Worm (Caenorhabditis elegans) whole organism, L1 larva: Measurements from ENCODE around the gene Y81B9A.3.

ENCODE experiments used
- F16B12.6 ChIP-seq: fragments of 150-350 bp; optimal IDR thresholded peaks from 2 replicates; lab custom pipeline; 2014; ENCODE audit warnings: missing biosample characterization, missing genetic modification characterization
- Y116A8C.19 ChIP-seq: sonication (generic microtip); optimal IDR thresholded peaks from 2 replicates; lab custom pipeline; 2016; ENCODE audit warnings: missing compliant biosample characterization, missing genetic modification characterization, borderline replicate concordance
- aha-1 ChIP-seq: fragments of 150-350 bp; optimal IDR thresholded peaks from 2 replicates; lab custom pipeline; 2014; ENCODE audit warnings: missing biosample characterization, missing genetic modification characterization
- ama-1 ChIP-seq: fragments of 150-350 bp; optimal IDR thresholded peaks from 2 replicates; lab custom pipeline; 2014
- ceh-88 ChIP-seq: fragments of 200-800 bp; sonication (Bioruptor generic); IDR thresholded peaks from 2 replicates; pipeline ENCODE4 v1.3.6; 2022; ENCODE audit warnings: missing genetic modification characterization, missing compliant biosample characterization
- ces-1 ChIP-seq: fragments of 150-350 bp; optimal IDR thresholded peaks from 2 replicates; lab custom pipeline; 2014; ENCODE audit warnings: missing biosample characterization, missing genetic modification reagents, missing genetic modification characterization
- dpl-1 ChIP-seq, 3 experiments: fragments of 150-350 bp in 2 of 3; sonication (generic microtip) in 1 of 3; optimal IDR thresholded peaks; 2 replicates each; lab custom pipeline; 2014 to 2017; ENCODE audit warnings: missing biosample characterization in 3 of 3, missing genetic modification characterization in 3 of 3, missing genetic modification reagents in 3 of 3
- dsc-1 ChIP-seq: sonication (generic microtip); optimal IDR thresholded peaks from 2 replicates; lab custom pipeline; 2016; ENCODE audit warnings: mild to moderate bottlenecking, missing genetic modification characterization, missing compliant biosample characterization
- efl-1 ChIP-seq, 4 experiments: fragments of 150-350 bp; optimal IDR thresholded peaks in 3 of 4; peaks in 1 of 4; 1 replicate in 1 of 4; 2 replicates in 3 of 4; lab custom pipeline; 2014; ENCODE audit warnings: missing biosample characterization in 2 of 4, missing genetic modification characterization in 2 of 4, missing genetic modification reagents in 2 of 4
- efl-3 ChIP-seq: fragments of 200-800 bp; sonication (Bioruptor generic); optimal IDR thresholded peaks from 2 replicates; lab custom pipeline; 2018; ENCODE audit warnings: mild to moderate bottlenecking, missing genetic modification characterization, missing compliant biosample characterization
- egl-13 ChIP-seq: sonication (generic microtip); optimal IDR thresholded peaks from 2 replicates; lab custom pipeline; 2016; ENCODE audit warnings: missing genotype, missing genetic modification reagents, missing genetic modification characterization, missing compliant biosample characterization
- egl-27 ChIP-seq, 2 experiments: fragments of 150-350 bp in 1 of 2; sonication (generic microtip); optimal IDR thresholded peaks; 3 replicates each; lab custom pipeline; 2017 to 2018; ENCODE audit warnings: missing biosample characterization in 2 of 2, missing genetic modification characterization in 2 of 2, missing genetic modification reagents in 2 of 2
- elt-2 ChIP-seq: sonication (generic microtip); optimal IDR thresholded peaks from 2 replicates; lab custom pipeline; 2016; ENCODE audit warnings: missing genetic modification characterization, mild to moderate bottlenecking, inconsistent platforms, missing compliant biosample characterization, missing genetic modification reagents
- fkh-10 ChIP-seq: sonication (generic microtip); optimal IDR thresholded peaks from 2 replicates; lab custom pipeline; 2017; ENCODE audit warnings: missing biosample characterization, missing genetic modification reagents, missing genetic modification characterization
- fkh-4 ChIP-seq: sonication (generic microtip); optimal IDR thresholded peaks from 2 replicates; lab custom pipeline; 2016; ENCODE audit warnings: missing compliant biosample characterization, missing genetic modification characterization, borderline replicate concordance
- hlh-17 ChIP-seq: fragments of 200-800 bp; sonication (Bioruptor generic); optimal IDR thresholded peaks from 2 replicates; lab custom pipeline; 2018; ENCODE audit warnings: missing genetic modification characterization, mild to moderate bottlenecking, missing compliant biosample characterization, moderate library complexity, borderline replicate concordance
- hlh-4 ChIP-seq: sonication (generic microtip); optimal IDR thresholded peaks from 2 replicates; lab custom pipeline; 2016; ENCODE audit warnings: mild to moderate bottlenecking, missing genetic modification characterization, missing compliant biosample characterization
- isw-1 ChIP-seq: fragments of 200-800 bp; sonication (Bioruptor generic); IDR thresholded peaks from 2 replicates; pipeline ENCODE4 v1.3.6; 2022; ENCODE audit warnings: missing genetic modification characterization, missing compliant biosample characterization
- lin-14 ChIP-seq: fragments of 200-800 bp; sonication (Bioruptor generic); optimal IDR thresholded peaks from 2 replicates; lab custom pipeline; 2018; ENCODE audit warnings: mild to moderate bottlenecking, missing genetic modification characterization, moderate library complexity, missing compliant biosample characterization
- lin-39 ChIP-seq: fragments of 150-350 bp; optimal IDR thresholded peaks from 2 replicates; lab custom pipeline; 2014; ENCODE audit warnings: missing biosample characterization, missing genetic modification reagents, missing genetic modification characterization
- lir-3 ChIP-seq: sonication (generic microtip); optimal IDR thresholded peaks from 2 replicates; lab custom pipeline; 2016; ENCODE audit warnings: mild to moderate bottlenecking, missing genetic modification characterization, moderate library complexity, missing compliant biosample characterization; ENCODE audit not compliant: poor library complexity
- lsy-2 ChIP-seq, 2 experiments: fragments of 150-350 bp; optimal IDR thresholded peaks; 2 replicates each; lab custom pipeline; 2014; ENCODE audit warnings: missing biosample characterization in 2 of 2, missing genetic modification characterization in 2 of 2
- mdl-1 ChIP-seq, 2 experiments: fragments of 150-350 bp; optimal IDR thresholded peaks; 2 replicates each; lab custom pipeline; 2014 to 2017; ENCODE audit warnings: missing biosample characterization in 2 of 2, missing genetic modification characterization in 2 of 2, inconsistent platforms in 1 of 2
- nhr-19 ChIP-seq: fragments of 200-800 bp; sonication (Bioruptor generic); conservative IDR thresholded peaks from 2 replicates; pipeline ENCODE4 v1.3.6; 2022; ENCODE audit warnings: missing genetic modification characterization, missing compliant biosample characterization
- nhr-20 ChIP-seq: sonication (generic microtip); optimal IDR thresholded peaks from 2 replicates; lab custom pipeline; 2016; ENCODE audit warnings: mild to moderate bottlenecking, missing genetic modification characterization, missing compliant biosample characterization
- nhr-71 ChIP-seq: sonication (generic microtip); optimal IDR thresholded peaks from 2 replicates; lab custom pipeline; 2016; ENCODE audit warnings: mild to moderate bottlenecking, missing genetic modification characterization, moderate library complexity, missing compliant biosample characterization
- nhr-76 ChIP-seq: sonication (generic microtip); optimal IDR thresholded peaks from 2 replicates; lab custom pipeline; 2017; ENCODE audit warnings: missing biosample characterization, missing genetic modification characterization
- nhr-77 ChIP-seq: fragments of 150-350 bp; optimal IDR thresholded peaks from 2 replicates; lab custom pipeline; 2014; ENCODE audit warnings: missing biosample characterization, missing genetic modification characterization
- nhr-85 ChIP-seq: sonication (generic microtip); peaks from one replicate; lab custom pipeline; 2016; ENCODE audit warnings: missing genetic modification characterization, inconsistent platforms, missing compliant biosample characterization
- pag-3 ChIP-seq: sonication (generic microtip); optimal IDR thresholded peaks from 2 replicates; lab custom pipeline; 2017; ENCODE audit warnings: missing genetic modification characterization, mild to moderate bottlenecking, missing compliant biosample characterization, antibody characterized with exemption, borderline replicate concordance; ENCODE audit not compliant: insufficient read depth
- rnt-1 ChIP-seq: sonication (generic microtip); optimal IDR thresholded peaks from 2 replicates; lab custom pipeline; 2016; ENCODE audit warnings: mild to moderate bottlenecking, missing genetic modification characterization, moderate library complexity, missing compliant biosample characterization
- skn-1 ChIP-seq: fragments of 150-350 bp; optimal IDR thresholded peaks from 2 replicates; lab custom pipeline; 2014; ENCODE audit warnings: missing biosample characterization, missing genetic modification characterization
- snu-23 ChIP-seq: sonication (generic microtip); optimal IDR thresholded peaks from 2 replicates; lab custom pipeline; 2016; ENCODE audit warnings: missing genetic modification characterization, missing compliant biosample characterization
- sox-4 ChIP-seq: sonication (generic microtip); optimal IDR thresholded peaks from 2 replicates; lab custom pipeline; 2016; ENCODE audit warnings: missing genetic modification characterization, missing compliant biosample characterization
- swsn-7 ChIP-seq: sonication (generic microtip); optimal IDR thresholded peaks from 2 replicates; lab custom pipeline; 2016; ENCODE audit warnings: missing genetic modification characterization, missing compliant biosample characterization
- unc-130 ChIP-seq: fragments of 150-350 bp; optimal IDR thresholded peaks from 2 replicates; lab custom pipeline; 2017; ENCODE audit warnings: missing biosample characterization, missing genetic modification characterization, inconsistent platforms
- unc-30 ChIP-seq: sonication (generic microtip); optimal IDR thresholded peaks from 2 replicates; lab custom pipeline; 2017; ENCODE audit warnings: missing biosample characterization, missing genetic modification characterization
- unc-86 ChIP-seq: sonication (generic microtip); optimal IDR thresholded peaks from 2 replicates; lab custom pipeline; 2016; ENCODE audit warnings: missing genetic modification characterization, missing compliant biosample characterization
- xbp-1 ChIP-seq: sonication (generic microtip); optimal IDR thresholded peaks from 2 replicates; lab custom pipeline; 2016; ENCODE audit warnings: missing genetic modification characterization, missing compliant biosample characterization
- ztf-11 ChIP-seq, 2 experiments: sonication (generic microtip); optimal IDR thresholded peaks; 2 replicates each; lab custom pipeline; 2016 to 2017; ENCODE audit warnings: missing genetic modification characterization in 2 of 2, missing biosample characterization in 1 of 2, missing compliant biosample characterization in 1 of 2

Gene Y81B9A.3

DNA sequence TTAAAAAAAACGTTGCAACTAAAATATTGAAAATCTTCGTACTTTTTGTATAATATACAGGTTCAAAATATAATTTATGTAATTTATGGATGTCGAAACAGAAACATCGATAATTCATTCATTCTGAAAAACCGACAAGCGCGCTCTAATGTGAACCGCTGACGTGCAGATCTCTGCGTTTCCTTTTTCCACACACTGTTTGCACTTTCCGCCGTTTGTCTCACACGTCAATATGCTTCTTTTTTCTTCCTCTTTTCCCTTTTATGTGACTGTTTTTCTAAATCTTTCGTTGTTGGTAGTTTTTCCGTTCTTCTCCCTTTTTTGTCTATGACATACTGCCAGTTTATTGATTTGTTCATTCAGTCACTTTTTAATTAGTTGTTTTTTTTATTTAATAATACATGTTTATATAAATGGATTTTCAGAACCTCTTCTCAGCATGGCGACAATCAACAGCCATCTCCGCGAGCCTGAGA lies 31.9 kb upstream of the Y81B9A.3 start, which contains the start of gene tmbi-4 (continued):
- TF ChIP-seq nhr-20 (peak; percentile 64), ceh-88 (GFP tag; lab: Robert Waterston, UW) (no peak), efl-3 (no peak), unc-86 (tag; lab: Kevin White, UChicago) (peak; percentile 48), fkh-4 (tag; lab: Kevin White, UChicago) (no peak), fkh-10 (GFP tag; lab: Kevin White, UChicago) (no peak), lsy-2 (tag; optimal IDR thresholded peaks at IDR 0.05; lab: Kevin White, UChicago) (peak; percentile 13 to 73), ztf-11 (tag; optimal IDR thresholded peaks at IDR 0.05; lab: Kevin White, UChicago) (no peak), xbp-1 (tag; lab: Kevin White, UChicago) (peak; percentile 75), dpl-1 (GFP tag; optimal IDR thresholded peaks at IDR 0.05; lab: Kevin White, UChicago) (peak; percentile 12 to 43 (median 42)), Y116A8C.19 (no peak), snu-23 (peak; percentile 73), ces-1 (GFP tag; lab: Kevin White, UChicago) (no peak)

ce11 chrX:9154216-9154615 lies 28.0 kb upstream of the Y81B9A.3 start, which contains the start of gene B0563.7:
Gene B0563.7, minus strand, starts transcription at chrX:9154316.
- no peak for TF ChIP-seq nhr-85 (tag; lab: Kevin White, UChicago)
- TF ChIP-seq mdl-1 (tag; optimal IDR thresholded peaks at IDR 0.05; lab: Kevin White, UChicago): no peak
- no peak for TF ChIP-seq ceh-88 (GFP tag; lab: Robert Waterston, UW)
- TF ChIP-seq ztf-11 (tag; optimal IDR thresholded peaks at IDR 0.05; lab: Kevin White, UChicago): no peak
- no peak for TF ChIP-seq F16B12.6 (tag; lab: Kevin White, UChicago)
- no peak for TF ChIP-seq lin-39
- TF ChIP-seq pag-3: no peak
- TF ChIP-seq unc-86 (tag; lab: Kevin White, UChicago): no peak
- no peak for TF ChIP-seq ama-1 (lab: Kevin White, UChicago)
- TF ChIP-seq nhr-77 (tag; lab: Kevin White, UChicago): no peak
- TF ChIP-seq isw-1 (GFP tag; lab: Robert Waterston, UW): no peak
- no peak for TF ChIP-seq sox-4
- no peak for TF ChIP-seq egl-13
- no peak for TF ChIP-seq skn-1 (tag; lab: Kevin White, UChicago)
- no peak for TF ChIP-seq hlh-17 (GFP tag; lab: Kevin White, UChicago)
- TF ChIP-seq unc-30: no peak
- TF ChIP-seq aha-1 (tag; lab: Kevin White, UChicago): no peak
- TF ChIP-seq nhr-76 (tag; lab: Kevin White, UChicago): no peak
- TF ChIP-seq, all 84 proteins: peak for 0

ce11 chrX:9155751-9156150 lies 26.5 kb upstream of the Y81B9A.3 start:
- no peak for TF ChIP-seq lin-39
- TF ChIP-seq elt-2 (tag; lab: Kevin White, UChicago): peak; percentile 9

DNA sequence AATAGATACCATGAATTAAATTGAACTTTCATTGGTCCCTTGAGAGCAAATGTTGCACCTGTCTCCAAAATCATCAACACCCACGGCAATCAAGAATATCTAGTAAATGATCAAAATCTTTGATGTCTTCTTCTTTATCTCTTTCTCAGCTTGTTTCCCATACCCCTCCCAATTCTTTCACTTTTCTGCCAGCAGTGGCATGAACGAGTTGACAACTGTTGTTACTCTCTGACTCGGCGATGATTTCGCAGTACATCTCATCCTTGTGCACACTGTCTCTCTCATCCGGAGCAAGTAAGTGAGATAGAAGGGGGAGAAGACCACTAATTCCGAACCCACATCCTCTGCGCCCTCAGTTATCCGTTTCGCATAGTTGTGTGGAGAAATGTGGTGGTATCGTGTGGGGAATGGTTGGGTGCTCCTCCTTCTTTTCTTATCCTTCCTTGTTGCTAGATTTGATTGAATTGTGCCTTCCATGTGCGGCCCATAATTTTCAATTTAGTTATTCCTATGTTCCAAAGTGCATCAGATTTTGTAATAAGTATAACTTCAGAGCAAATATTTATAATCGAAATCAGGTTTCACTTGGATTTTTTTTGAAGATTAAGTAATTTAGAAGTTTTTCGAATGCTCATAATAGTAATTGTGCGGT lies 20.9 kb upstream of the Y81B9A.3 start:
- TF ChIP-seq efl-1 (optimal IDR thresholded peaks at IDR 0.05; lab: Kevin White, UChicago) (no peak), efl-1 (GFP tag; optimal IDR thresholded peaks at IDR 0.05 in 1 of 2; lab: Kevin White, UChicago) (no peak), isw-1 (GFP tag; lab: Robert Waterston, UW) (no peak), rnt-1 (tag; lab: Kevin White, UChicago) (peak; percentile 79), nhr-20 (peak; percentile 6), nhr-71 (tag; lab: Kevin White, UChicago) (peak; percentile 69), nhr-19 (GFP tag; lab: Robert Waterston, UW) (peak; percentile 58), unc-130 (tag; lab: Kevin White, UChicago) (peak; percentile 61), lin-14 (GFP tag; lab: Kevin White, UChicago) (peak; percentile 82), dsc-1 (peak; percentile 31), hlh-4 (tag; lab: Kevin White, UChicago) (no peak), egl-27 (tag; optimal IDR thresholded peaks at IDR 0.05; lab: Kevin White, UChicago) (no peak), swsn-7 (tag; lab: Kevin White, UChicago) (peak; percentile 16), pag-3 (peak; percentile 80), lir-3 (tag; lab: Kevin White, UChicago) (no peak)
- TF ChIP-seq, all 84 proteins: peak for 9
